Worm (Caenorhabditis elegans): ENCODE measurements around the gene H10E21.1.

ce11 chrIII:27341-27947 lies 11.9 kb downstream of the H10E21.1 start:
- TF ChIP-seq unc-62 (GFP tag; optimal IDR thresholded peaks at IDR 0.05) (no peak), nhr-28 (tag; optimal IDR thresholded peaks at IDR 0.05) (no peak), nhr-76 (tag; optimal IDR thresholded peaks at IDR 0.05) (no peak), mep-1 (tag; optimal IDR thresholded peaks at IDR 0.05) (no peak), nhr-12 (tag; optimal IDR thresholded peaks at IDR 0.05) (no peak), snpc-4 (tag; optimal IDR thresholded peaks at IDR 0.05) (no peak), ztf-11 (tag; optimal IDR thresholded peaks at IDR 0.05) (no peak), M03D4.4 (tag; optimal IDR thresholded peaks at IDR 0.05) (no peak), ceh-43 (GFP tag; optimal IDR thresholded peaks at IDR 0.05) (no peak)

All from whole organism, mixed stage, embryonic.